Worm (Caenorhabditis elegans) whole organism, midembryonic: ENCODE measurements around the gene pptr-1.

ENCODE experiments used
- T22C8.4 ChIP-seq: fragments of 200-800 bp; sonication (Bioruptor generic); IDR thresholded peaks from 2 replicates; pipeline ENCODE4 v1.3.6; 2022; ENCODE audit warnings: missing genetic modification characterization, missing compliant biosample characterization
- cog-1 ChIP-seq: sonication (generic microtip); optimal IDR thresholded peaks from 2 replicates; lab custom pipeline; 2016; ENCODE audit warnings: missing genetic modification characterization, missing compliant biosample characterization
- flt-1 ChIP-seq: fragments of 200-800 bp; sonication (Bioruptor generic); IDR thresholded peaks from 2 replicates; pipeline ENCODE4 v1.3.6; 2022; ENCODE audit warnings: missing genetic modification characterization, missing compliant biosample characterization
- med-1 ChIP-seq: sonication (generic microtip); optimal IDR thresholded peaks from 2 replicates; lab custom pipeline; 2017; ENCODE audit warnings: missing genetic modification characterization, mild to moderate bottlenecking, missing compliant biosample characterization, antibody characterized with exemption, missing genetic modification reagents; ENCODE audit not compliant: insufficient read depth
- ref-1 ChIP-seq: fragments of 200-800 bp; sonication (Bioruptor generic); conservative IDR thresholded peaks from 2 replicates; pipeline ENCODE4 v1.3.6; 2022; ENCODE audit warnings: missing genetic modification reagents, missing genetic modification characterization, missing compliant biosample characterization

DNA sequence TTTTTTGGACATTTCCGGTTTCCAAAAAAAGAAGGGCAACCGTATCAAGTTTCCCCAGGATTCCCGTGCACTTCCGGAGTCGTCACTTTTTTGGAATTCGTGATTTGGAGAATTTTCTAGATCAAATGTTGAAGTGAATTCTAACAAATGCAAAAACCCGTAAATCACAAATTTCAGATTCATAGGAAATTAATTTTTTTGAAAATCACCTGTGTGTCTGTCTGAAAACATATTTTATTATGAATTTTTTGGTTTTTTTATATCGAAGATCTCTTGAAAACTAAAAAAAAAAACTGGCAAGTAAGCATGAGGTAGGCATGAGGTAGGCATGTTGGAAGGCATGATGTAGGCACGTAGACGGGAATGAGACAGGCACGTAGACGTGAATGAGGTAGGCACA is 7.3 kb upstream of the pptr-1 start:
- TF ChIP-seq T22C8.4 (GFP tag; lab: Robert Waterston, UW) (no peak), cog-1 (no peak), med-1 (GFP tag; lab: Kevin White, UChicago) (no peak), flt-1 (GFP tag; lab: Robert Waterston, UW) (no peak), ref-1 (no peak)
